Worm (Caenorhabditis elegans): ENCODE data around the gene T24H10.4.

- no peak for TF ChIP-seq F26F4.8 (GFP tag; conservative IDR thresholded peaks at IDR 0.05)
- no peak for TF ChIP-seq madf-5 (GFP tag; IDR thresholded peaks at IDR 0.05)
- TF ChIP-seq skn-1 (tag; optimal IDR thresholded peaks at IDR 0.05): no peak
- TF ChIP-seq snpc-4 (tag; optimal IDR thresholded peaks at IDR 0.05): no peak
Measured at ce11 chrII:9094247-9094790, 15.0 kb upstream of the T24H10.4 start.

All from whole organism, L4 larva.